Fruit fly (Drosophila melanogaster): ENCODE data around the gene CG3744.
A peak's percentile ranks its signal among the peaks of the same experiment; 100 is the strongest.

The CG3744 gene

DNA sequence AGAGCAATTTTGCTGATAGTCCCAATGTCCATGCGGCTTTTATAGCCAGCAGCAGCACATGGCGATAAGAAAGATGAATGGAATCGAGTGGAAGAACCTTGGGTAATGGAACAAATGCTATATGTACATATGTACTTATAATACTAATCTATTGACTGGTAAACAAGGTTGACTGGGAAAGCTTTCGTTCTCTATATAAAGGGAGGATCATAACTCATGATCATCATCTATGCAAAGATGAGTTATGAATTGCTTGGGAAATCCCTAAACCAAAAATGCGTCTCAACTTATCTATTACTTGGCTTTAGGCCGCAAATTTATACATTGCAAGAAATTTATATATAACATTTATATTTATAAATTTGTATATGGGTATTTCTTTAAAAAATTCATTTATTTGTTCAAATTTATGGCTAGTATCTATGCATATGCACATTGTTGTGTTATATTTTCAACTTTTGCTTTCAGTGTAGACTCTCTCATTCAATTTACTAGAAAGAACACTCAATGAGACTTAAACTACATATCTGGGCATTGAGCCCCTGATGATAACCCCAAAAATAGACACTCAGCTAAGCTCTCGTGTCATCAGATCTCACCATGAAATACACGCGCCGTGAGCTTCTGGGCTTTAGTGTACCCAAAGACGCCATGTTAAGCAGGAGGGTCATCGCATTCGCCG lies 11.6 kb downstream of the CG3744 start, which contains the start of the genes Srg1 and Elal (continued):
- TF ChIP-seq hth (optimal IDR thresholded peaks at IDR 0.05): no peak
- no peak for TF ChIP-seq CG6175 (GFP tag; IDR thresholded peaks at IDR 0.05)
- no peak for TF ChIP-seq CG12071 (GFP tag; optimal IDR thresholded peaks at IDR 0.05)
- TF ChIP-seq al (GFP tag; IDR thresholded peaks at IDR 0.05): no peak

DNA sequence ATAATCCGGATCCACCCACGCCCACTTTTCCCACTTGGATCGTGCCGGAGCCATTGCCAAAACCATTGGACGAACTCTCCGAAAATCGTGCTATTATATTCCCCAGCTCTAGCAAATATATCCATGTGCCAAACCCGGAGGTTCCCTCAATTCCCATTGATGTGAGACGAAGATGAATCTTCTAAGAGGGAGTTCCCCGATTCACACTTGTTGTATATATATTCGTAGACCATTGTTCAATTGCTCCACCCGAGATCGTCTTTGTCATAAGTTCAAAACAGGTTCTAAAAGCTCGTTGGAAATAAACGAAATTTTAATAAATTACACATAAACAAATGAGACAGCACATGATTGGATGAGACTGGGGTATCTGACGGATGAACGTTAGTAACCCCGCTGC lies 12.6 kb downstream of the CG3744 start:
- no peak for TF ChIP-seq CG6254 (GFP tag; optimal IDR thresholded peaks at IDR 0.05)
- TF ChIP-seq BEAF-32 (GFP tag; optimal IDR thresholded peaks at IDR 0.05): no peak
- TF ChIP-seq CG3065 (GFP tag; optimal IDR thresholded peaks at IDR 0.05): no peak
- TF ChIP-seq sens (GFP tag): peak; percentile 1
- TF ChIP-seq amos (GFP tag; IDR thresholded peaks at IDR 0.05; ENCODE audit: partially characterized antibody): no peak

DNA sequence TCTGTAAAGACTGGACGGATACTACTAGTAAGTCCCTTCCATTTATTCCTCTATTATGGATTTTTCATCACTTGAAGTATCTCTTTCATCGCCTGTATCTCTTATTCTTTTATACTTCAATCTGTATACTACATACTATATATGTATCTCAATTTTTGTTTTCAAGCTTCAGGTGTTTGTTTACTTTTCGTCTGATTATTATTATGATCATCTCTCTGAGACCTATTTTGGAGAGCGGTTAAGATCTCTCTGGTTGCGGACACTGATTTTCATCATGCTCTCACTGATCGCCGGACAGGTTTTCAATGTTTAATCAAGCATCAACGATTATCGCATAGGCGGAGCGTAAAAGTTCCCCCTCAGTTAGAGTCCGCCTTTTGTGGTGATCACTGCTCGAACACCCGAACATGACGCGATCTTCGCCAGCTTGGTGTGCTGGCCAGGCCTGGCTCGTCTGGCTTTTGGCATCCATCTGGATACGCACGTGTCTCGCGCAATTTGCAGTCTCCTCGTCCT lies 13.8 kb downstream of the CG3744 start, which contains the start of gene CG7016:
Gene CG7016 (plus strand): TSS at position 358 of the 516 bp plus-strand sequence.
- TF ChIP-seq Trl (optimal IDR thresholded peaks at IDR 0.05) (peak; percentile 42 to 63), Trl (GFP tag; optimal IDR thresholded peaks at IDR 0.05) (no peak), Dfd (GFP tag; optimal IDR thresholded peaks at IDR 0.05) (no peak), ssp (GFP tag; IDR thresholded peaks at IDR 0.05) (no peak), CG31365 (tag; optimal IDR thresholded peaks at IDR 0.05) (no peak), CG10431 (GFP tag; optimal IDR thresholded peaks at IDR 0.05) (no peak), vvl (GFP tag; IDR thresholded peaks at IDR 0.05) (0 out of 2 replicates have a peak, but pooled peaks have one; percentile 2), CG13894 (tag; optimal IDR thresholded peaks at IDR 0.05) (peak; percentile 79), grn (GFP tag; optimal IDR thresholded peaks at IDR 0.05) (peak; percentile 13), sisA (GFP tag; IDR thresholded peaks at IDR 0.05) (no peak), toy (GFP tag; IDR thresholded peaks at IDR 0.05) (no peak), CG17186 (GFP tag; optimal IDR thresholded peaks at IDR 0.05) (no peak), CG8281 (tag; optimal IDR thresholded peaks at IDR 0.05) (no peak), chinmo (GFP tag; IDR thresholded peaks at IDR 0.05; ENCODE audit: partially characterized antibody) (peak; percentile 57; the same call in 1 of the 4 replicates), CG10147 (GFP tag; optimal IDR thresholded peaks at IDR 0.05) (no peak), ewg (GFP tag; optimal IDR thresholded peaks at IDR 0.05) (no peak), CG34376 (GFP tag; optimal IDR thresholded peaks at IDR 0.05) (peak; percentile 62), fd96Cb (tag; optimal IDR thresholded peaks at IDR 0.05) (no peak), CG4617 (GFP tag; optimal IDR thresholded peaks at IDR 0.05; ENCODE audit: borderline replicate concordance) (no peak), so (GFP tag; IDR thresholded peaks at IDR 0.05) (no peak), CG7928 (GFP tag; optimal IDR thresholded peaks at IDR 0.05) (no peak), Pdp1 (GFP tag; optimal IDR thresholded peaks at IDR 0.05) (peak in 1 of 2 experiments; percentile 70), Hr39 (optimal IDR thresholded peaks at IDR 0.05) (no peak), ERR (GFP tag; optimal IDR thresholded peaks at IDR 0.05) (no peak), stwl (tag; optimal IDR thresholded peaks at IDR 0.05) (no peak), ham (GFP tag; IDR thresholded peaks at IDR 0.05) (no peak), dysf (GFP tag; IDR thresholded peaks at IDR 0.05) (no peak), ttk (GFP tag; IDR thresholded peaks at IDR 0.05) (no peak), sens (GFP tag) (peak; percentile 58), org-1 (GFP tag; optimal IDR thresholded peaks at IDR 0.05) (no peak), ftz-f1 (GFP tag; optimal IDR thresholded peaks at IDR 0.05) (no peak), twi (tag; optimal IDR thresholded peaks at IDR 0.05) (no peak), CG34422 (GFP tag; IDR thresholded peaks at IDR 0.05) (peak; percentile 12; the same call in 1 of the 3 replicates), HLH4C (GFP tag; IDR thresholded peaks at IDR 0.05; ENCODE audit: partially characterized antibody) (no peak), CG17829 (tag; optimal IDR thresholded peaks at IDR 0.05) (no peak), her (GFP tag; optimal IDR thresholded peaks at IDR 0.05) (no peak)

Measured in whole organism, embryonic.